Worm (Caenorhabditis elegans) whole organism, late embryonic: ENCODE measurements around the gene F19H6.5.

Experiments used
- C08G9.2 ChIP-seq: sonication (generic microtip); optimal IDR thresholded peaks from 2 replicates; lab custom pipeline; 2016; ENCODE audit warnings: mild to moderate bottlenecking, missing genetic modification characterization, moderate library complexity, missing compliant biosample characterization
- K02D7.2 ChIP-seq: sonication (generic microtip); optimal IDR thresholded peaks from 2 replicates; lab custom pipeline; 2017; ENCODE audit warnings: mild to moderate bottlenecking, missing genetic modification characterization, missing compliant biosample characterization
- K09A11.1 ChIP-seq: sonication (generic microtip); optimal IDR thresholded peaks from 2 replicates; lab custom pipeline; 2017; ENCODE audit warnings: antibody characterized with exemption, mild to moderate bottlenecking, missing genetic modification characterization, missing compliant biosample characterization; ENCODE audit not compliant: insufficient read depth
- ahr-1 ChIP-seq: sonication (generic microtip); optimal IDR thresholded peaks from 2 replicates; lab custom pipeline; 2016; ENCODE audit warnings: missing genetic modification characterization, missing compliant biosample characterization
- ama-1 ChIP-seq: fragments of 150-350 bp; optimal IDR thresholded peaks from 2 replicates; lab custom pipeline; 2014
- ceh-14 ChIP-seq: sonication (generic microtip); optimal IDR thresholded peaks from 2 replicates; lab custom pipeline; 2016; ENCODE audit warnings: missing genotype, missing genetic modification characterization, missing compliant biosample characterization
- ceh-18 ChIP-seq: sonication (generic microtip); optimal IDR thresholded peaks from 2 replicates; lab custom pipeline; 2016; ENCODE audit warnings: missing genetic modification characterization, missing compliant biosample characterization
- ceh-19 ChIP-seq: fragments of 200-800 bp; sonication (Bioruptor generic); optimal IDR thresholded peaks from 2 replicates; lab custom pipeline; 2018; ENCODE audit warnings: mild to moderate bottlenecking, missing genetic modification characterization, missing compliant biosample characterization
- ceh-2 ChIP-seq: sonication (generic microtip); optimal IDR thresholded peaks from 2 replicates; lab custom pipeline; 2016; ENCODE audit warnings: missing genotype, missing genetic modification characterization, missing compliant biosample characterization
- ceh-30 ChIP-seq: fragments of 150-350 bp; optimal IDR thresholded peaks from 2 replicates; lab custom pipeline; 2014; ENCODE audit warnings: missing biosample characterization, missing genetic modification characterization
- ceh-34 ChIP-seq: sonication (generic microtip); optimal IDR thresholded peaks from 2 replicates; lab custom pipeline; 2016; ENCODE audit warnings: mild to moderate bottlenecking, missing genetic modification characterization, missing compliant biosample characterization
- ceh-48 ChIP-seq: sonication (generic microtip); optimal IDR thresholded peaks from 2 replicates; lab custom pipeline; 2016; ENCODE audit warnings: missing genetic modification characterization, inconsistent platforms, missing compliant biosample characterization
- ceh-9 ChIP-seq: sonication (generic microtip); optimal IDR thresholded peaks from 2 replicates; lab custom pipeline; 2016; ENCODE audit warnings: mild to moderate bottlenecking, missing genetic modification characterization, inconsistent platforms, missing compliant biosample characterization
- che-1 ChIP-seq: sonication (generic microtip); optimal IDR thresholded peaks from 2 replicates; lab custom pipeline; 2016; ENCODE audit warnings: mild to moderate bottlenecking, missing genetic modification characterization, missing compliant biosample characterization
- dmd-4 ChIP-seq: sonication (generic microtip); optimal IDR thresholded peaks from 2 replicates; lab custom pipeline; 2016; ENCODE audit warnings: borderline replicate concordance, missing genetic modification characterization, missing compliant biosample characterization
- elt-2 ChIP-seq: sonication (generic microtip); optimal IDR thresholded peaks from 2 replicates; lab custom pipeline; 2016; ENCODE audit warnings: missing genetic modification reagents, missing genetic modification characterization, missing compliant biosample characterization
- elt-4 ChIP-seq: sonication (generic microtip); optimal IDR thresholded peaks from 2 replicates; lab custom pipeline; 2016; ENCODE audit warnings: missing genetic modification characterization, missing compliant biosample characterization
- ets-4 ChIP-seq: sonication (generic microtip); optimal IDR thresholded peaks from 2 replicates; lab custom pipeline; 2016; ENCODE audit warnings: missing genetic modification characterization, missing compliant biosample characterization
- fax-1 ChIP-seq: sonication (generic microtip); optimal IDR thresholded peaks from 2 replicates; lab custom pipeline; 2016; ENCODE audit warnings: missing genotype, missing genetic modification characterization, missing compliant biosample characterization
- fkh-10 ChIP-seq: fragments of 150-350 bp; optimal IDR thresholded peaks from 2 replicates; lab custom pipeline; 2014; ENCODE audit warnings: missing biosample characterization, missing genetic modification reagents, missing genetic modification characterization
- fkh-6 ChIP-seq: sonication (generic microtip); optimal IDR thresholded peaks from 2 replicates; lab custom pipeline; 2016; ENCODE audit warnings: missing genetic modification characterization, missing compliant biosample characterization
- gmeb-2 ChIP-seq: sonication (generic microtip); optimal IDR thresholded peaks from 2 replicates; lab custom pipeline; 2016; ENCODE audit warnings: missing genetic modification characterization, inconsistent platforms, missing compliant biosample characterization
- hlh-13 ChIP-seq: fragments of 200-800 bp; sonication (Bioruptor generic); optimal IDR thresholded peaks from 2 replicates; lab custom pipeline; 2018; ENCODE audit warnings: mild to moderate bottlenecking, missing genetic modification characterization, missing compliant biosample characterization
- hlh-15 ChIP-seq: sonication (generic microtip); optimal IDR thresholded peaks from 2 replicates; lab custom pipeline; 2016; ENCODE audit warnings: missing genetic modification characterization, missing compliant biosample characterization
- hlh-6 ChIP-seq: sonication (generic microtip); optimal IDR thresholded peaks from 2 replicates; lab custom pipeline; 2016; ENCODE audit warnings: missing genotype, missing genetic modification characterization, missing compliant biosample characterization
- lin-11 ChIP-seq: fragments of 200-800 bp; sonication (Bioruptor generic); optimal IDR thresholded peaks from 2 replicates; lab custom pipeline; 2018; ENCODE audit warnings: mild to moderate bottlenecking, missing genetic modification characterization, missing compliant biosample characterization
- mec-3 ChIP-seq: sonication (generic microtip); optimal IDR thresholded peaks from 2 replicates; lab custom pipeline; 2016; ENCODE audit warnings: borderline replicate concordance, missing genetic modification characterization, missing compliant biosample characterization
- nfya-1 ChIP-seq: sonication (generic microtip); optimal IDR thresholded peaks from 2 replicates; lab custom pipeline; 2017; ENCODE audit warnings: missing genetic modification characterization, mild to moderate bottlenecking, missing compliant biosample characterization, antibody characterized with exemption, moderate library complexity
- nhr-232 ChIP-seq: sonication (generic microtip); optimal IDR thresholded peaks from 2 replicates; lab custom pipeline; 2016; ENCODE audit warnings: missing genetic modification characterization, missing compliant biosample characterization
- npax-4 ChIP-seq: sonication (generic microtip); optimal IDR thresholded peaks from 2 replicates; lab custom pipeline; 2016; ENCODE audit warnings: missing genetic modification characterization, missing compliant biosample characterization
- odd-2 ChIP-seq: sonication (generic microtip); optimal IDR thresholded peaks from 2 replicates; lab custom pipeline; 2017; ENCODE audit warnings: antibody characterized with exemption, mild to moderate bottlenecking, missing genetic modification characterization, missing compliant biosample characterization
- pag-3 ChIP-seq: sonication (generic microtip); optimal IDR thresholded peaks from 2 replicates; lab custom pipeline; 2016; ENCODE audit warnings: missing compliant biosample characterization, missing genetic modification characterization, borderline replicate concordance
- pat-9 ChIP-seq: fragments of 200-800 bp; sonication (Bioruptor generic); optimal IDR thresholded peaks from 2 replicates; lab custom pipeline; 2018; ENCODE audit warnings: mild to moderate bottlenecking, missing genetic modification characterization, moderate library complexity, missing compliant biosample characterization
- pax-1 ChIP-seq: fragments of 150-350 bp; optimal IDR thresholded peaks from 2 replicates; lab custom pipeline; 2014; ENCODE audit warnings: missing biosample characterization, missing genetic modification characterization
- pha-4 ChIP-seq: fragments of 150-350 bp; optimal IDR thresholded peaks from 2 replicates; lab custom pipeline; 2018; ENCODE audit warnings: missing biosample characterization, missing genetic modification reagents, missing genetic modification characterization
- pqm-1 ChIP-seq: sonication (generic microtip); optimal IDR thresholded peaks from 2 replicates; lab custom pipeline; 2016; ENCODE audit warnings: missing genetic modification characterization, missing compliant biosample characterization
- rnt-1 ChIP-seq: sonication (generic microtip); optimal IDR thresholded peaks from 2 replicates; lab custom pipeline; 2016; ENCODE audit warnings: missing genetic modification characterization, missing compliant biosample characterization
- sdc-2 ChIP-seq: sonication (generic microtip); optimal IDR thresholded peaks from 2 replicates; lab custom pipeline; 2016; ENCODE audit warnings: missing genotype, missing genetic modification characterization, missing compliant biosample characterization
- sox-2 ChIP-seq: fragments of 200-800 bp; sonication (Bioruptor generic); IDR thresholded peaks from 2 replicates; pipeline ENCODE4 v1.3.6; 2022; ENCODE audit warnings: missing genetic modification reagents, missing genetic modification characterization, missing compliant biosample characterization
- sox-4 ChIP-seq: sonication (generic microtip); optimal IDR thresholded peaks from 2 replicates; lab custom pipeline; 2017; ENCODE audit warnings: mild to moderate bottlenecking, missing genetic modification characterization, inconsistent platforms, missing compliant biosample characterization
- tbx-2 ChIP-seq: sonication (generic microtip); optimal IDR thresholded peaks from 2 replicates; lab custom pipeline; 2016; ENCODE audit warnings: missing genetic modification characterization, missing compliant biosample characterization
- tbx-7 ChIP-seq: sonication (generic microtip); optimal IDR thresholded peaks from 2 replicates; lab custom pipeline; 2016; ENCODE audit warnings: missing genotype, missing genetic modification characterization, missing compliant biosample characterization
- unc-3 ChIP-seq, 2 experiments: fragments of 200-800 bp in 1 of 2; sonication (Bioruptor generic) in 1 of 2; sonication (generic microtip) in 1 of 2; conservative IDR thresholded peaks in 1 of 2; optimal IDR thresholded peaks in 1 of 2; 2 replicates each; pipeline versions ENCODE4 v1.3.6 to Lab custom; 2016 to 2022; ENCODE audit warnings: missing compliant biosample characterization in 2 of 2, missing genetic modification characterization in 2 of 2, missing genetic modification reagents in 1 of 2
- unc-42 ChIP-seq: sonication (generic microtip); optimal IDR thresholded peaks from 2 replicates; lab custom pipeline; 2016; ENCODE audit warnings: missing genotype, missing genetic modification characterization, missing compliant biosample characterization
- unc-55 ChIP-seq: sonication (generic microtip); optimal IDR thresholded peaks from 2 replicates; lab custom pipeline; 2017; ENCODE audit warnings: missing biosample characterization, missing genetic modification reagents, missing genetic modification characterization
- unc-86 ChIP-seq: sonication (generic microtip); optimal IDR thresholded peaks from 2 replicates; lab custom pipeline; 2016; ENCODE audit warnings: missing genetic modification characterization, missing compliant biosample characterization

The F19H6.5 gene

ce11 chrX:12364804-12365203 lies at the start of gene F19H6.5:
TSS of gene F19H6.5 (minus strand) at chrX:12364904.
- TF ChIP-seq ceh-9 (tag; lab: Kevin White, UChicago) (no peak), dmd-4 (tag; lab: Kevin White, UChicago) (no peak), ceh-18 (no peak), odd-2 (no peak), lin-11 (tag; lab: Kevin White, UChicago) (no peak), pax-1 (tag; lab: Kevin White, UChicago) (no peak), K02D7.2 (tag; lab: Kevin White, UChicago) (no peak), elt-2 (no peak), ceh-30 (tag; lab: Kevin White, UChicago) (no peak), unc-3 (GFP tag; conservative IDR thresholded peaks at IDR 0.05; lab: Robert Waterston, UW) (no peak), unc-3 (tag; optimal IDR thresholded peaks at IDR 0.05; lab: Kevin White, UChicago) (no peak), nfya-1 (tag; lab: Kevin White, UChicago) (no peak), sdc-2 (tag; lab: Kevin White, UChicago) (no peak), ets-4 (no peak), ceh-2 (tag; lab: Kevin White, UChicago) (no peak), gmeb-2 (no peak), elt-4 (tag; lab: Kevin White, UChicago) (no peak), hlh-15 (tag; lab: Kevin White, UChicago) (no peak), pag-3 (no peak), ceh-14 (no peak), ahr-1 (tag; lab: Kevin White, UChicago) (no peak)
- TF ChIP-seq, all 69 proteins: peak for 0

- TF ChIP-seq lin-11 (tag; lab: Kevin White, UChicago) (no peak), pat-9 (no peak), hlh-6 (no peak), npax-4 (tag; lab: Kevin White, UChicago) (no peak), sox-2 (GFP tag; lab: Robert Waterston, UW) (no peak), K09A11.1 (tag; lab: Kevin White, UChicago) (no peak), ceh-2 (tag; lab: Kevin White, UChicago) (no peak), fkh-10 (no peak), rnt-1 (no peak), C08G9.2 (tag; lab: Kevin White, UChicago) (no peak)
These were observed 49.2 kb upstream of the F19H6.5 start, which contains the start of gene lin-2 for ce11 chrX:12413941-12414340. TSS of gene lin-2 (minus strand) at chrX:12414041.

ce11 chrX:12407297-12407696 lies 42.6 kb upstream of the F19H6.5 start:
- TF ChIP-seq pha-4 (tag; lab: Kevin White, UChicago) (no peak), fkh-6 (no peak), hlh-13 (GFP tag; lab: Kevin White, UChicago) (peak; percentile 26), ama-1 (lab: Kevin White, UChicago) (no peak), hlh-6 (peak; percentile 30), sox-4 (tag; lab: Kevin White, UChicago) (peak; percentile 23), fkh-10 (peak; percentile 19), unc-55 (GFP tag; lab: Kevin White, UChicago) (no peak), ceh-34 (tag; lab: Kevin White, UChicago) (no peak), nhr-232 (tag; lab: Kevin White, UChicago) (no peak), ceh-9 (tag; lab: Kevin White, UChicago) (no peak), pag-3 (no peak), tbx-2 (tag; lab: Kevin White, UChicago) (peak; percentile 47), ceh-48 (no peak), fax-1 (peak; percentile 12), npax-4 (tag; lab: Kevin White, UChicago) (no peak), ceh-14 (peak; percentile 37), pat-9 (no peak), che-1 (tag; lab: Kevin White, UChicago) (no peak), tbx-7 (no peak), mec-3 (no peak), ceh-19 (no peak), sdc-2 (tag; lab: Kevin White, UChicago) (peak; percentile 8), hlh-15 (tag; lab: Kevin White, UChicago) (no peak), ceh-30 (tag; lab: Kevin White, UChicago) (no peak), gmeb-2 (peak; percentile 34), nfya-1 (tag; lab: Kevin White, UChicago) (peak; percentile 42), ceh-2 (tag; lab: Kevin White, UChicago) (no peak), pqm-1 (tag; lab: Kevin White, UChicago) (no peak), rnt-1 (no peak), K09A11.1 (tag; lab: Kevin White, UChicago) (no peak), unc-42 (tag; lab: Kevin White, UChicago) (peak; percentile 100), elt-4 (tag; lab: Kevin White, UChicago) (no peak), dmd-4 (tag; lab: Kevin White, UChicago) (no peak), ceh-18 (peak; percentile 41), unc-86 (tag; lab: Kevin White, UChicago) (no peak)
